Worm (Caenorhabditis elegans) whole organism, L4 larva: ENCODE data around the gene mig-23.
A peak's percentile ranks its signal among the peaks of the same experiment; 100 is the strongest.

Experiments used
- D1046.2 ChIP-seq: fragments of 200-800 bp; sonication (Bioruptor generic); IDR thresholded peaks from 2 replicates; pipeline ENCODE4 v1.3.6; 2022; ENCODE audit warnings: missing genetic modification characterization, missing compliant biosample characterization
- F26F4.8 ChIP-seq: fragments of 200-800 bp; sonication (Bioruptor generic); conservative IDR thresholded peaks from 2 replicates; pipeline ENCODE4 v1.3.6; 2022; ENCODE audit warnings: missing genetic modification characterization, missing compliant biosample characterization
- F44E2.7 ChIP-seq: fragments of 200-800 bp; sonication (Bioruptor generic); IDR thresholded peaks from 2 replicates; pipeline ENCODE4 v2.1.2; 2022; ENCODE audit warnings: missing genetic modification characterization, missing compliant biosample characterization
- T26A8.4 ChIP-seq: fragments of 200-800 bp; sonication (Bioruptor generic); IDR thresholded peaks from 2 replicates; pipeline ENCODE4 v1.3.6; 2022; ENCODE audit warnings: missing genetic modification characterization, missing compliant biosample characterization
- Y105C5A.15 ChIP-seq: fragments of 200-800 bp; sonication (Bioruptor generic); IDR thresholded peaks from 2 replicates; pipeline ENCODE4 v1.3.6; 2022; ENCODE audit warnings: missing genetic modification characterization, missing compliant biosample characterization
- Y5F2A.4 ChIP-seq: fragments of 200-800 bp; sonication (Bioruptor generic); optimal IDR thresholded peaks from 2 replicates; lab custom pipeline; 2018; ENCODE audit warnings: mild to moderate bottlenecking, missing genetic modification characterization, missing compliant biosample characterization
- ZK546.5 ChIP-seq, 2 experiments: sonication (generic microtip); optimal IDR thresholded peaks; 2 replicates each; lab custom pipeline; 2017; ENCODE audit warnings: missing biosample characterization in 2 of 2, missing genetic modification characterization in 2 of 2
- aha-1 ChIP-seq: fragments of 150-350 bp; peaks from one replicate; lab custom pipeline; 2014; ENCODE audit warnings: missing biosample characterization, missing genetic modification characterization
- arid-1 ChIP-seq: fragments of 200-800 bp; sonication (Bioruptor generic); conservative IDR thresholded peaks from 2 replicates; pipeline ENCODE4 v1.3.6; 2022; ENCODE audit warnings: missing genetic modification reagents, missing genetic modification characterization, missing compliant biosample characterization
- ceh-28 ChIP-seq: fragments of 150-350 bp; optimal IDR thresholded peaks from 2 replicates; lab custom pipeline; 2014; ENCODE audit warnings: missing biosample characterization, missing genetic modification reagents, missing genetic modification characterization
- ces-1 ChIP-seq: fragments of 150-350 bp; sonication (generic microtip); optimal IDR thresholded peaks from 4 replicates; lab custom pipeline; 2014; ENCODE audit warnings: missing biosample characterization, missing genetic modification reagents, missing genetic modification characterization
- daf-16 ChIP-seq, 3 experiments: sonication (generic microtip); optimal IDR thresholded peaks; 2 replicates each; lab custom pipeline; 2016 to 2017; ENCODE audit warnings: missing genetic modification characterization in 3 of 3, missing genetic modification reagents in 3 of 3, mild to moderate bottlenecking in 2 of 3, missing compliant biosample characterization in 2 of 3, missing biosample characterization in 1 of 3, moderate library complexity in 1 of 3
- duxl-1 ChIP-seq: sonication (generic microtip); optimal IDR thresholded peaks from 2 replicates; lab custom pipeline; 2016; ENCODE audit warnings: mild to moderate bottlenecking, missing genetic modification characterization, moderate library complexity, missing compliant biosample characterization; ENCODE audit not compliant: poor library complexity
- dve-1 ChIP-seq: sonication (generic microtip); optimal IDR thresholded peaks from 2 replicates; lab custom pipeline; 2017; ENCODE audit warnings: antibody characterized with exemption, mild to moderate bottlenecking, missing genetic modification characterization, missing compliant biosample characterization; ENCODE audit not compliant: insufficient read depth
- egl-27 ChIP-seq: sonication (generic microtip); optimal IDR thresholded peaks from 3 replicates; lab custom pipeline; 2017; ENCODE audit warnings: missing biosample characterization, missing genetic modification reagents, missing genetic modification characterization
- egl-43 ChIP-seq: fragments of 200-800 bp; sonication (Bioruptor generic); IDR thresholded peaks from 2 replicates; pipeline ENCODE4 v1.3.6; 2022; ENCODE audit warnings: missing genetic modification reagents, missing genetic modification characterization, missing compliant biosample characterization
- fkh-10 ChIP-seq: fragments of 150-350 bp; optimal IDR thresholded peaks from 2 replicates; lab custom pipeline; 2014; ENCODE audit warnings: missing biosample characterization, missing genetic modification reagents, missing genetic modification characterization
- fos-1 ChIP-seq: fragments of 150-350 bp; optimal IDR thresholded peaks from 2 replicates; lab custom pipeline; 2014; ENCODE audit warnings: missing biosample characterization, missing genetic modification characterization
- gei-8 ChIP-seq: fragments of 200-800 bp; sonication (Bioruptor generic); optimal IDR thresholded peaks from 2 replicates; lab custom pipeline; 2018; ENCODE audit warnings: mild to moderate bottlenecking, missing genetic modification characterization, missing compliant biosample characterization
- hlh-11 ChIP-seq: fragments of 200-800 bp; sonication (Bioruptor generic); optimal IDR thresholded peaks from 2 replicates; lab custom pipeline; 2018; ENCODE audit warnings: mild to moderate bottlenecking, missing genetic modification characterization, missing compliant biosample characterization
- lin-39 ChIP-seq: fragments of 150-350 bp; optimal IDR thresholded peaks from 2 replicates; lab custom pipeline; 2014; ENCODE audit warnings: missing biosample characterization, missing genetic modification reagents, missing genetic modification characterization
- mdt-29 ChIP-seq: fragments of 200-800 bp; sonication (Bioruptor generic); IDR thresholded peaks from 2 replicates; pipeline ENCODE4 v1.3.6; 2022; ENCODE audit warnings: missing genetic modification reagents, missing genetic modification characterization, missing compliant biosample characterization
- nhr-102 ChIP-seq: sonication (generic microtip); optimal IDR thresholded peaks from 2 replicates; lab custom pipeline; 2016; ENCODE audit warnings: mild to moderate bottlenecking, missing genetic modification characterization, moderate library complexity, missing compliant biosample characterization
- nhr-11 ChIP-seq: fragments of 150-350 bp; optimal IDR thresholded peaks from 2 replicates; lab custom pipeline; 2014; ENCODE audit warnings: missing biosample characterization, missing genetic modification characterization
- nhr-28 ChIP-seq: fragments of 150-350 bp; optimal IDR thresholded peaks from 2 replicates; lab custom pipeline; 2014; ENCODE audit warnings: missing biosample characterization, missing genetic modification characterization
- nhr-48 ChIP-seq: sonication (generic microtip); optimal IDR thresholded peaks from 2 replicates; lab custom pipeline; 2016; ENCODE audit warnings: mild to moderate bottlenecking, missing genetic modification characterization, missing compliant biosample characterization
- pha-4 ChIP-seq, 2 experiments: fragments of 150-350 bp in 1 of 2; fragments of 200-800 bp in 1 of 2; sonication (Bioruptor generic) in 1 of 2; IDR thresholded peaks in 1 of 2; optimal IDR thresholded peaks in 1 of 2; 2 replicates each; pipeline versions ENCODE4 v1.3.6 to Lab custom; 2014 to 2022; ENCODE audit warnings: missing genetic modification characterization in 2 of 2, missing genetic modification reagents in 2 of 2, missing biosample characterization in 1 of 2, missing compliant biosample characterization in 1 of 2
- pqm-1 ChIP-seq: sonication (generic microtip); optimal IDR thresholded peaks from 2 replicates; lab custom pipeline; 2017; ENCODE audit warnings: missing biosample characterization, missing genetic modification characterization
- skn-1 ChIP-seq: fragments of 150-350 bp; optimal IDR thresholded peaks from 2 replicates; lab custom pipeline; 2014; ENCODE audit warnings: missing biosample characterization, missing genetic modification characterization
- unc-62 ChIP-seq, 3 experiments: fragments of 150-350 bp in 1 of 3; sonication (generic microtip); optimal IDR thresholded peaks in 2 of 3; peaks in 1 of 3; 1 replicate in 1 of 3; 2 replicates in 2 of 3; lab custom pipeline; 2014 to 2017; ENCODE audit warnings: missing biosample characterization in 3 of 3, missing genetic modification characterization in 3 of 3, missing genetic modification reagents in 3 of 3, missing genotype in 1 of 3
- zfp-3 ChIP-seq: fragments of 200-800 bp; sonication (Bioruptor generic); conservative IDR thresholded peaks from 2 replicates; pipeline ENCODE4 v1.3.6; 2022; ENCODE audit warnings: missing genetic modification reagents, missing genetic modification characterization, missing compliant biosample characterization
- zip-11 ChIP-seq: fragments of 200-800 bp; sonication (Bioruptor generic); IDR thresholded peaks from 2 replicates; pipeline ENCODE4 v1.3.6; 2022; ENCODE audit warnings: missing genetic modification characterization, missing compliant biosample characterization
- zip-2 ChIP-seq: fragments of 150-350 bp; optimal IDR thresholded peaks from 2 replicates; lab custom pipeline; 2014; ENCODE audit warnings: missing biosample characterization, missing genetic modification characterization

mig-23 gene

ce11 chrX:5941325-5941724 is 7.3 kb downstream of the mig-23 start:
- peak in 1 of 2 experiments; percentile 21 for TF ChIP-seq unc-62 (GFP tag; optimal IDR thresholded peaks at IDR 0.05 in 1 of 2; lab: Kevin White, UChicago)
- TF ChIP-seq unc-62 (tag; optimal IDR thresholded peaks at IDR 0.05; lab: Kevin White, UChicago), result no peak
- no peak for TF ChIP-seq egl-27 (tag; lab: Kevin White, UChicago)
- no peak for TF ChIP-seq ceh-28 (tag; lab: Kevin White, UChicago)
- peak; percentile 23 for TF ChIP-seq pqm-1
- peak; percentile 6 for TF ChIP-seq dve-1 (tag; lab: Kevin White, UChicago)
- no peak for TF ChIP-seq zip-11 (GFP tag; lab: Robert Waterston, UW)
- no peak for TF ChIP-seq ces-1 (GFP tag; lab: Kevin White, UChicago)
- TF ChIP-seq hlh-11, result peak; percentile 8
- TF ChIP-seq lin-39 (tag; lab: Kevin White, UChicago), result no peak
- no peak for TF ChIP-seq daf-16 (GFP tag; optimal IDR thresholded peaks at IDR 0.05; lab: Kevin White, UChicago)
- peak; percentile 34 for TF ChIP-seq daf-16 (tag; optimal IDR thresholded peaks at IDR 0.05; lab: Kevin White, UChicago)
- peak; percentile 73 for TF ChIP-seq nhr-28 (tag; lab: Kevin White, UChicago)

ce11 chrX:5935473-5935872 is 13.2 kb downstream of the mig-23 start, which contains the start of gene C46F4.3:
TSS of gene C46F4.3 (plus strand) at chrX:5935773.
- no peak for TF ChIP-seq D1046.2 (GFP tag; lab: Robert Waterston, UW)
- TF ChIP-seq aha-1 (tag; lab: Kevin White, UChicago), result no peak
- TF ChIP-seq zip-2, result no peak
- TF ChIP-seq fkh-10 (GFP tag; lab: Kevin White, UChicago), result no peak
- TF ChIP-seq pha-4 (GFP tag; IDR thresholded peaks at IDR 0.05; lab: Robert Waterston, UW), result no peak
- no peak for TF ChIP-seq pha-4 (tag; optimal IDR thresholded peaks at IDR 0.05; lab: Kevin White, UChicago)
- TF ChIP-seq ZK546.5 (tag; optimal IDR thresholded peaks at IDR 0.05; lab: Kevin White, UChicago), result no peak
- TF ChIP-seq arid-1, result no peak
- no peak for TF ChIP-seq nhr-48 (tag; lab: Kevin White, UChicago)
- TF ChIP-seq hlh-11, result no peak
- no peak for TF ChIP-seq fos-1 (tag; lab: Kevin White, UChicago)
- no peak for TF ChIP-seq Y105C5A.15 (GFP tag; lab: Robert Waterston, UW)
- no peak for TF ChIP-seq T26A8.4
- TF ChIP-seq nhr-102 (tag; lab: Kevin White, UChicago), result no peak
- TF ChIP-seq gei-8 (GFP tag; lab: Kevin White, UChicago), result no peak
- TF ChIP-seq F26F4.8 (GFP tag; lab: Robert Waterston, UW), result no peak
- TF ChIP-seq Y5F2A.4 (GFP tag; lab: Kevin White, UChicago), result no peak
- no peak for TF ChIP-seq duxl-1 (tag; lab: Kevin White, UChicago)

DNA sequence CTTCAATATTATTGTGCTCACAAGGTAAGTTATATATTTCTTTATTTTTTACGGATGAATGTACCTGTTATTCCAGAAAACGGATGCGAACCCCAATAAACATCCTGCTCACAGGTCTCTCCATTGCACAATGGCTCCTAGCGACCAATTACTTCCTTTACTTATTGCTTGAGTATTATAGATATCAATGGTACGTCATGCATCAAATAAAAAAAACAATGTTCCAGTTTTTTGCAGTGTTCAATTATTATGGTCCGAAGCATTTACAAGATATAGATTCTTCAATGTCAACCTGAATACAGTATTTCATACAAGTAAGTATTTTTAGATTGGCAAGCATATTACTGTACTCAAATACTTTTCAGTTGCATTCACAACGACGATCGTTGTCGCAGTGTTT is 15.7 kb downstream of the mig-23 start:
- peak in 1 of 2 experiments; percentile 69 for TF ChIP-seq unc-62 (GFP tag; optimal IDR thresholded peaks at IDR 0.05 in 1 of 2; lab: Kevin White, UChicago)
- TF ChIP-seq unc-62 (tag; optimal IDR thresholded peaks at IDR 0.05; lab: Kevin White, UChicago), result no peak
- no peak for TF ChIP-seq skn-1 (tag; lab: Kevin White, UChicago)

DNA sequence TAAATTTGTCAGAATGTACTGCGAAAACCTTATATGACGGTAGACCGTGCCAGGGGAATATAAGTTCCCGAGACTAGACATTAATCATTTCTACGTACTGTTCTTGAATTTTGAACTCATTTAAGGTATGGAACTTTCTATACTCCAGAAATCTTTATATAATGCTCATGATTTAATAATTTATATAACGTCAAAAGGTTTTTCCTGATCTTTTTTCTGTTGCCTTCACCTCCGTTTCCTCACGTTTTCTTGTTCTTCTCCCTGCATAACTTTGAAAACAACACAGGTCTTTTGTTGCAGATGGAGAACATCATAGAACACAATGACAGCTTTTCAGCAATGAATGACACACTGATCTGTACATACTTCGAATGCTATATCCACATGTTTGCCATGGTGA is 17.8 kb downstream of the mig-23 start, which contains the start of gene egl-6:
Gene egl-6, plus strand, starts transcription at position 301 of the 400 bp plus-strand sequence.
- TF ChIP-seq hlh-11, result no peak
- peak; percentile 36 for TF ChIP-seq aha-1 (tag; lab: Kevin White, UChicago)

- TF ChIP-seq F44E2.7 (GFP tag; lab: Robert Waterston, UW) (no peak), aha-1 (tag; lab: Kevin White, UChicago) (peak; percentile 91)
Observed at ce11 chrX:5923672-5924071, 25.0 kb downstream of the mig-23 start.

DNA sequence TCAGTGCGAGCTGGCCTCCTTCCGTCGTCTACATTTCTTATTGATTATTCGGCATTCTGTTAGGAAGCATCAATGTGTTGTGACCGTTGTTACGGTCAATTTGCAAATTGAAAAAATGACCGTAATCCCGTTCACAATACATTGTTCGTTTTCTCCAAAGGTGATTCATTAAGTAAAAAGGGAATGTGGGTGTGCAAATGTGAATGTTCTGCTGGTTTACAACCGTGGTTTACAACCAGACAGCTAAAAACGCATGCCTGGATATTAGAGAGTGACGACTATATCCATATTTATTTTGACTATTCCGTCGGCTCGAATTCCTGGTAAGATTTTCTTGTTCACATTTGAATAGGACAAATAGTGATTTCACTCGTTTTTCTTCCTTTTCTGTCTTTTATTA is 29.6 kb downstream of the mig-23 start, which contains the start of gene capa-1:
Gene capa-1, plus strand, starts transcription at position 301 of the 400 bp plus-strand sequence.
- TF ChIP-seq egl-43 (GFP tag; lab: Robert Waterston, UW), result no peak
- TF ChIP-seq daf-16 (GFP tag; optimal IDR thresholded peaks at IDR 0.05; lab: Kevin White, UChicago), result no peak
- TF ChIP-seq daf-16 (tag; optimal IDR thresholded peaks at IDR 0.05; lab: Kevin White, UChicago), result no peak
- TF ChIP-seq mdt-29 (GFP tag; lab: Robert Waterston, UW), result no peak
- no peak for TF ChIP-seq zfp-3
- TF ChIP-seq nhr-11 (tag; lab: Kevin White, UChicago), result no peak
- TF ChIP-seq, all 104 proteins: peak for 0
